Worm (Caenorhabditis elegans): ENCODE data around the gene rsu-1.
A peak's percentile ranks its signal among the peaks of the same experiment; 100 is the strongest.

The rsu-1 gene

ce11 chrIII:3471403-3472053 is at the start of gene rsu-1:
TSS of gene rsu-1 (plus strand) at chrIII:3472003.
- TF ChIP-seq nhr-6 (tag; optimal IDR thresholded peaks at IDR 0.05) = peak; percentile 43
- no peak for TF ChIP-seq madf-9 (GFP tag; conservative IDR thresholded peaks at IDR 0.05)
- TF ChIP-seq ztf-7 (tag; optimal IDR thresholded peaks at IDR 0.05) = peak; percentile 8
- TF ChIP-seq spr-3 (GFP tag; optimal IDR thresholded peaks at IDR 0.05) = no peak
- TF ChIP-seq D1046.2 (GFP tag; IDR thresholded peaks at IDR 0.05) = no peak
- peak; percentile 77 for TF ChIP-seq mep-1 (tag; optimal IDR thresholded peaks at IDR 0.05)
- no peak for TF ChIP-seq nhr-76 (tag; optimal IDR thresholded peaks at IDR 0.05)
- TF ChIP-seq F26F4.8 (GFP tag; conservative IDR thresholded peaks at IDR 0.05) = no peak
- TF ChIP-seq dmd-6 (GFP tag; IDR thresholded peaks at IDR 0.05) = peak; percentile 63
- TF ChIP-seq nhr-77 (tag; optimal IDR thresholded peaks at IDR 0.05) = no peak
- no peak for TF ChIP-seq daf-12 (tag; optimal IDR thresholded peaks at IDR 0.05)
- peak in 1 of 2 experiments; percentile 3 for TF ChIP-seq hif-1 (tag; optimal IDR thresholded peaks at IDR 0.05)
- peak; percentile 66 for TF ChIP-seq rbr-2 (tag; optimal IDR thresholded peaks at IDR 0.05)
- TF ChIP-seq unc-130 (GFP tag; optimal IDR thresholded peaks at IDR 0.05) = no peak
- no peak for TF ChIP-seq lin-1 (GFP tag; IDR thresholded peaks at IDR 0.05)
- no peak for TF ChIP-seq Y48G9A.11 (GFP tag; IDR thresholded peaks at IDR 0.05)
- no peak for TF ChIP-seq vab-7 (GFP tag; IDR thresholded peaks at IDR 0.05)
- no peak for TF ChIP-seq egl-27 (tag; optimal IDR thresholded peaks at IDR 0.05)
- TF ChIP-seq tra-1 (GFP tag; IDR thresholded peaks at IDR 0.05) = 0 out of 2 replicates have a peak, but pooled peaks have one; percentile 25
- TF ChIP-seq nhr-10 (tag; optimal IDR thresholded peaks at IDR 0.05) = no peak
- TF ChIP-seq ceh-32 (tag; optimal IDR thresholded peaks at IDR 0.05; ENCODE audit: poor library complexity) = no peak
- TF ChIP-seq F10B5.3 (tag; optimal IDR thresholded peaks at IDR 0.05) = no peak
- no peak for TF ChIP-seq snpc-1.2 (GFP tag; IDR thresholded peaks at IDR 0.05)
- no peak for TF ChIP-seq ces-1 (GFP tag; optimal IDR thresholded peaks at IDR 0.05)
- no peak for TF ChIP-seq unc-62 (GFP tag; optimal IDR thresholded peaks at IDR 0.05 in 1 of 2)
- no peak for TF ChIP-seq unc-62 (tag; optimal IDR thresholded peaks at IDR 0.05)
- TF ChIP-seq lin-29 (GFP tag; IDR thresholded peaks at IDR 0.05) = no peak
- TF ChIP-seq lin-38 (GFP tag; IDR thresholded peaks at IDR 0.05) = peak; percentile 41
- TF ChIP-seq mxl-3 (GFP tag; optimal IDR thresholded peaks at IDR 0.05) = peak; percentile 16
- TF ChIP-seq Y5F2A.4 (GFP tag; optimal IDR thresholded peaks at IDR 0.05) = no peak
- peak; percentile 67 for TF ChIP-seq nhr-48 (tag; optimal IDR thresholded peaks at IDR 0.05)
- TF ChIP-seq saeg-2 (GFP tag; IDR thresholded peaks at IDR 0.05) = no peak
- TF ChIP-seq dpl-1 (GFP tag; optimal IDR thresholded peaks at IDR 0.05) = peak; percentile 46
- TF ChIP-seq nhr-41 (GFP tag; IDR thresholded peaks at IDR 0.05) = no peak
- no peak for TF ChIP-seq nhr-111 (GFP tag; optimal IDR thresholded peaks at IDR 0.05)
- no peak for TF ChIP-seq lir-3 (tag; optimal IDR thresholded peaks at IDR 0.05)
- no peak for TF ChIP-seq nhr-102 (tag; optimal IDR thresholded peaks at IDR 0.05)
- no peak for TF ChIP-seq R02D3.7 (tag; optimal IDR thresholded peaks at IDR 0.05)
- TF ChIP-seq madf-5 (GFP tag; IDR thresholded peaks at IDR 0.05) = no peak
- TF ChIP-seq hlh-30 (tag; optimal IDR thresholded peaks at IDR 0.05; ENCODE audit: insufficient read depth) = peak; percentile 10
- TF ChIP-seq hlh-11 (tag; optimal IDR thresholded peaks at IDR 0.05) = peak; percentile 84
- no peak for TF ChIP-seq skn-1 (tag; optimal IDR thresholded peaks at IDR 0.05)
- TF ChIP-seq ceh-62 (tag; optimal IDR thresholded peaks at IDR 0.05) = no peak
- TF ChIP-seq daf-8 (GFP tag; IDR thresholded peaks at IDR 0.05) = no peak
- TF ChIP-seq dve-1 (tag; optimal IDR thresholded peaks at IDR 0.05; ENCODE audit: insufficient read depth) = peak; percentile 70
- TF ChIP-seq fkh-10 (GFP tag; optimal IDR thresholded peaks at IDR 0.05) = peak; percentile 1
- no peak for TF ChIP-seq egl-43 (GFP tag; IDR thresholded peaks at IDR 0.05)
- TF ChIP-seq lin-39 (tag; optimal IDR thresholded peaks at IDR 0.05) = no peak
- TF ChIP-seq ctbp-1 (GFP tag; IDR thresholded peaks at IDR 0.05) = no peak
- TF ChIP-seq cey-2 (tag; optimal IDR thresholded peaks at IDR 0.05; ENCODE audit: borderline replicate concordance, insufficient read depth) = no peak
- TF ChIP-seq pqm-1 (tag; optimal IDR thresholded peaks at IDR 0.05) = no peak
